Worm (Caenorhabditis elegans): ENCODE results near the gene M106.8.

Gene M106.8

ce11 chrII:10829572-10829971, 13.9 kb downstream of the M106.8 start:
- TF ChIP-seq ceh-82 (tag; optimal IDR thresholded peaks at IDR 0.05) (no peak), lin-15B (tag; optimal IDR thresholded peaks at IDR 0.05) (no peak), ztf-11 (tag; optimal IDR thresholded peaks at IDR 0.05) (no peak), ceh-8 (GFP tag; optimal IDR thresholded peaks at IDR 0.05) (no peak), dsc-1 (tag; optimal IDR thresholded peaks at IDR 0.05) (no peak), lin-14 (GFP tag; optimal IDR thresholded peaks at IDR 0.05) (no peak), fkh-8 (tag; optimal IDR thresholded peaks at IDR 0.05) (no peak), unc-130 (tag; optimal IDR thresholded peaks at IDR 0.05) (no peak), egl-13 (tag; optimal IDR thresholded peaks at IDR 0.05) (no peak), hlh-17 (GFP tag; optimal IDR thresholded peaks at IDR 0.05; ENCODE audit: borderline replicate concordance) (no peak), efl-1 (optimal IDR thresholded peaks at IDR 0.05) (no peak), efl-1 (GFP tag; optimal IDR thresholded peaks at IDR 0.05 in 1 of 2) (no peak), mdl-1 (tag; optimal IDR thresholded peaks at IDR 0.05) (no peak), unc-30 (tag; optimal IDR thresholded peaks at IDR 0.05) (no peak), ama-1 (optimal IDR thresholded peaks at IDR 0.05) (no peak), F16B12.6 (tag; optimal IDR thresholded peaks at IDR 0.05) (no peak), zip-4 (GFP tag; optimal IDR thresholded peaks at IDR 0.05) (no peak)

- TF ChIP-seq nhr-47 (tag; optimal IDR thresholded peaks at IDR 0.05) (peak; percentile 28), efl-1 (optimal IDR thresholded peaks at IDR 0.05) (no peak), efl-1 (GFP tag; optimal IDR thresholded peaks at IDR 0.05 in 1 of 2) (no peak), nhr-71 (tag; optimal IDR thresholded peaks at IDR 0.05) (peak; percentile 14), rnt-1 (tag; optimal IDR thresholded peaks at IDR 0.05) (no peak), hlh-4 (tag; optimal IDR thresholded peaks at IDR 0.05) (no peak), efl-3 (GFP tag; optimal IDR thresholded peaks at IDR 0.05) (no peak), egl-13 (tag; optimal IDR thresholded peaks at IDR 0.05) (no peak), unc-130 (tag; optimal IDR thresholded peaks at IDR 0.05) (no peak), unc-86 (tag; optimal IDR thresholded peaks at IDR 0.05) (peak; percentile 41), nhr-85 (tag) (no peak), lin-13 (GFP tag; optimal IDR thresholded peaks at IDR 0.05) (no peak), fkh-4 (tag; optimal IDR thresholded peaks at IDR 0.05; ENCODE audit: borderline replicate concordance) (no peak), nhr-237 (tag; optimal IDR thresholded peaks at IDR 0.05) (no peak), sptf-1 (tag; optimal IDR thresholded peaks at IDR 0.05) (no peak), Y116A8C.19 (tag; optimal IDR thresholded peaks at IDR 0.05; ENCODE audit: borderline replicate concordance) (no peak), fkh-10 (GFP tag; optimal IDR thresholded peaks at IDR 0.05) (no peak), mab-9 (GFP tag; IDR thresholded peaks at IDR 0.05) (no peak), lin-14 (GFP tag; optimal IDR thresholded peaks at IDR 0.05) (peak; percentile 47), ceh-88 (GFP tag; IDR thresholded peaks at IDR 0.05) (no peak), lsy-2 (tag; optimal IDR thresholded peaks at IDR 0.05) (no peak)
Observed at ce11 chrII:10829081-10829480, 14.3 kb downstream of the M106.8 start, which contains the start of gene VM106R.1. VM106R.1 (minus strand) TSS chrII:10829181.

- TF ChIP-seq snu-23 (GFP tag; optimal IDR thresholded peaks at IDR 0.05) (peak; percentile 72), pqm-1 (tag; optimal IDR thresholded peaks at IDR 0.05) (no peak), dsc-1 (tag; optimal IDR thresholded peaks at IDR 0.05) (peak; percentile 50), nhr-19 (GFP tag; conservative IDR thresholded peaks at IDR 0.05) (peak; percentile 37; the same call in 1 of the 2 replicates), blmp-1 (tag; optimal IDR thresholded peaks at IDR 0.05) (peak; percentile 53), nhr-77 (tag; optimal IDR thresholded peaks at IDR 0.05) (no peak), hpl-2 (GFP tag; optimal IDR thresholded peaks at IDR 0.05) (no peak), fkh-8 (tag; optimal IDR thresholded peaks at IDR 0.05) (no peak), mef-2 (tag; optimal IDR thresholded peaks at IDR 0.05) (no peak), mep-1 (tag; optimal IDR thresholded peaks at IDR 0.05) (peak; percentile 86), nhr-76 (tag; optimal IDR thresholded peaks at IDR 0.05) (no peak), ztf-4 (tag; optimal IDR thresholded peaks at IDR 0.05) (no peak), tbx-2 (tag; optimal IDR thresholded peaks at IDR 0.05) (peak; percentile 44), ceh-63 (GFP tag; optimal IDR thresholded peaks at IDR 0.05) (no peak), ceh-82 (tag; optimal IDR thresholded peaks at IDR 0.05) (peak; percentile 49 to 60 (median 50)), lir-3 (tag; optimal IDR thresholded peaks at IDR 0.05; ENCODE audit: poor library complexity) (no peak), nhr-11 (tag; optimal IDR thresholded peaks at IDR 0.05) (no peak), aly-2 (tag; optimal IDR thresholded peaks at IDR 0.05) (peak; percentile 36), vab-15 (tag; optimal IDR thresholded peaks at IDR 0.05) (no peak), nhr-85 (tag) (peak; percentile 70), fos-1 (tag; optimal IDR thresholded peaks at IDR 0.05) (peak; percentile 0), mab-9 (GFP tag; IDR thresholded peaks at IDR 0.05) (no peak), elt-2 (tag; optimal IDR thresholded peaks at IDR 0.05) (no peak)
Observed at ce11 chrII:10824046-10824445, 19.4 kb downstream of the M106.8 start, which contains the start of the genes R06F6.12 and mix-1. R06F6.12 (minus strand) TSS chrII:10824081. mix-1 (plus strand) TSS chrII:10824246.

Measured in whole organism, L1 larva.